Worm (Caenorhabditis elegans) whole organism, L4 larva: ENCODE data around the gene pak-2.

Source experiments
- F10B5.3 ChIP-seq: sonication (generic microtip); optimal IDR thresholded peaks from 2 replicates; lab custom pipeline; 2016; ENCODE audit warnings: mild to moderate bottlenecking, missing genetic modification characterization, missing compliant biosample characterization
- F37D6.2 ChIP-seq: sonication (generic microtip); optimal IDR thresholded peaks from 2 replicates; lab custom pipeline; 2016; ENCODE audit warnings: mild to moderate bottlenecking, missing genetic modification characterization, missing compliant biosample characterization
- T20F7.1 ChIP-seq: fragments of 200-800 bp; sonication (Bioruptor generic); optimal IDR thresholded peaks from 2 replicates; lab custom pipeline; 2018; ENCODE audit warnings: mild to moderate bottlenecking, missing genetic modification characterization, missing compliant biosample characterization
- T26A8.4 ChIP-seq: fragments of 200-800 bp; sonication (Bioruptor generic); IDR thresholded peaks from 2 replicates; pipeline ENCODE4 v1.3.6; 2022; ENCODE audit warnings: missing genetic modification characterization, missing compliant biosample characterization
- Y48G9A.11 ChIP-seq: fragments of 200-800 bp; sonication (Bioruptor generic); IDR thresholded peaks from 2 replicates; pipeline ENCODE4 v1.3.6; 2022; ENCODE audit warnings: missing genetic modification reagents, missing genetic modification characterization, missing compliant biosample characterization
- ZK337.2 ChIP-seq: fragments of 200-800 bp; sonication (Bioruptor generic); IDR thresholded peaks from 2 replicates; pipeline ENCODE4 v1.3.6; 2022; ENCODE audit warnings: missing genetic modification reagents, missing genetic modification characterization, missing compliant biosample characterization
- aly-2 ChIP-seq: sonication (generic microtip); optimal IDR thresholded peaks from 2 replicates; lab custom pipeline; 2018; ENCODE audit warnings: missing biosample characterization, missing genetic modification characterization
- ama-1 ChIP-seq: fragments of 150-350 bp; optimal IDR thresholded peaks from 2 replicates; lab custom pipeline; 2014; ENCODE audit warnings: inconsistent platforms, mixed read lengths
- ceh-44 ChIP-seq: fragments of 200-800 bp; sonication (Bioruptor generic); IDR thresholded peaks from 2 replicates; pipeline ENCODE4 v1.3.6; 2022; ENCODE audit warnings: missing genetic modification reagents, missing genetic modification characterization, missing compliant biosample characterization
- daf-16 ChIP-seq, 3 experiments: sonication (generic microtip); optimal IDR thresholded peaks; 2 replicates each; lab custom pipeline; 2016 to 2017; ENCODE audit warnings: missing genetic modification characterization in 3 of 3, missing genetic modification reagents in 3 of 3, mild to moderate bottlenecking in 2 of 3, missing compliant biosample characterization in 2 of 3, missing biosample characterization in 1 of 3, moderate library complexity in 1 of 3
- daf-19 ChIP-seq: fragments of 200-800 bp; sonication (Bioruptor generic); conservative IDR thresholded peaks from 2 replicates; pipeline ENCODE4 v1.3.6; 2022; ENCODE audit warnings: missing genetic modification characterization, missing compliant biosample characterization
- dmd-6 ChIP-seq: fragments of 200-800 bp; sonication (Bioruptor generic); IDR thresholded peaks from 2 replicates; pipeline ENCODE4 v1.3.6; 2022; ENCODE audit warnings: missing genetic modification reagents, missing genetic modification characterization, missing compliant biosample characterization
- dmd-9 ChIP-seq: fragments of 200-800 bp; sonication (Bioruptor generic); IDR thresholded peaks from 2 replicates; pipeline ENCODE4 v1.3.6; 2022; ENCODE audit warnings: missing genetic modification reagents, missing genetic modification characterization, missing compliant biosample characterization
- dpl-1 ChIP-seq: fragments of 150-350 bp; optimal IDR thresholded peaks from 2 replicates; lab custom pipeline; 2014; ENCODE audit warnings: missing biosample characterization, missing genetic modification reagents, missing genetic modification characterization
- duxl-1 ChIP-seq: sonication (generic microtip); optimal IDR thresholded peaks from 2 replicates; lab custom pipeline; 2016; ENCODE audit warnings: mild to moderate bottlenecking, missing genetic modification characterization, moderate library complexity, missing compliant biosample characterization; ENCODE audit not compliant: poor library complexity
- dve-1 ChIP-seq: sonication (generic microtip); optimal IDR thresholded peaks from 2 replicates; lab custom pipeline; 2017; ENCODE audit warnings: antibody characterized with exemption, mild to moderate bottlenecking, missing genetic modification characterization, missing compliant biosample characterization; ENCODE audit not compliant: insufficient read depth
- egl-43 ChIP-seq: fragments of 200-800 bp; sonication (Bioruptor generic); IDR thresholded peaks from 2 replicates; pipeline ENCODE4 v1.3.6; 2022; ENCODE audit warnings: missing genetic modification reagents, missing genetic modification characterization, missing compliant biosample characterization
- fkh-10 ChIP-seq: fragments of 150-350 bp; optimal IDR thresholded peaks from 2 replicates; lab custom pipeline; 2014; ENCODE audit warnings: missing biosample characterization, missing genetic modification reagents, missing genetic modification characterization
- hif-1 ChIP-seq, 2 experiments: sonication (generic microtip); optimal IDR thresholded peaks; 2 replicates each; lab custom pipeline; 2016 to 2017; ENCODE audit warnings: missing compliant biosample characterization in 2 of 2, missing genetic modification characterization in 2 of 2, missing genetic modification reagents in 2 of 2, missing genotype in 2 of 2, mild to moderate bottlenecking in 1 of 2
- hlh-11 ChIP-seq: fragments of 200-800 bp; sonication (Bioruptor generic); optimal IDR thresholded peaks from 2 replicates; lab custom pipeline; 2018; ENCODE audit warnings: mild to moderate bottlenecking, missing genetic modification characterization, missing compliant biosample characterization
- hlh-30 ChIP-seq: sonication (generic microtip); optimal IDR thresholded peaks from 2 replicates; lab custom pipeline; 2017; ENCODE audit warnings: antibody characterized with exemption, mild to moderate bottlenecking, missing genetic modification characterization, missing compliant biosample characterization; ENCODE audit not compliant: insufficient read depth
- hmg-1.1 ChIP-seq: fragments of 200-800 bp; sonication (Bioruptor generic); IDR thresholded peaks from 2 replicates; pipeline ENCODE4 v1.3.6; 2022; ENCODE audit warnings: missing genetic modification reagents, missing genetic modification characterization, missing compliant biosample characterization
- lin-13 ChIP-seq: fragments of 150-350 bp; optimal IDR thresholded peaks from 2 replicates; lab custom pipeline; 2014; ENCODE audit warnings: missing biosample characterization, missing genetic modification reagents, missing genetic modification characterization
- lin-29 ChIP-seq: fragments of 200-800 bp; sonication (Bioruptor generic); IDR thresholded peaks from 2 replicates; pipeline ENCODE4 v1.3.6; 2022; ENCODE audit warnings: missing genetic modification reagents, missing genetic modification characterization, missing compliant biosample characterization
- lin-38 ChIP-seq: fragments of 200-800 bp; sonication (Bioruptor generic); IDR thresholded peaks from 2 replicates; pipeline ENCODE4 v1.3.6; 2022; ENCODE audit warnings: missing genetic modification reagents, missing genetic modification characterization, missing compliant biosample characterization
- lsy-2 ChIP-seq, 2 experiments: fragments of 150-350 bp in 1 of 2; sonication (generic microtip) in 1 of 2; optimal IDR thresholded peaks; 2 replicates each; lab custom pipeline; 2014 to 2017; ENCODE audit warnings: missing biosample characterization in 2 of 2, missing genetic modification characterization in 2 of 2
- madf-9 ChIP-seq: fragments of 200-800 bp; sonication (Bioruptor generic); conservative IDR thresholded peaks from 2 replicates; pipeline ENCODE4 v1.3.6; 2022; ENCODE audit warnings: missing genetic modification reagents, missing genetic modification characterization, missing compliant biosample characterization
- mdl-1 ChIP-seq, 2 experiments: fragments of 150-350 bp in 1 of 2; sonication (generic microtip) in 1 of 2; optimal IDR thresholded peaks; 2 replicates each; lab custom pipeline; 2014 to 2017; ENCODE audit warnings: missing biosample characterization in 2 of 2, missing genetic modification characterization in 2 of 2
- mep-1 ChIP-seq: fragments of 150-350 bp; sonication (generic microtip); optimal IDR thresholded peaks from 3 replicates; lab custom pipeline; 2014; ENCODE audit warnings: missing biosample characterization, missing genetic modification characterization
- mes-2 ChIP-seq: sonication (generic microtip); optimal IDR thresholded peaks from 2 replicates; lab custom pipeline; 2016; ENCODE audit warnings: missing genotype, mild to moderate bottlenecking, missing genetic modification characterization, missing compliant biosample characterization; ENCODE audit not compliant: poor library complexity, severe bottlenecking
- mxl-3 ChIP-seq: fragments of 200-800 bp; sonication (Bioruptor generic); optimal IDR thresholded peaks from 2 replicates; lab custom pipeline; 2018; ENCODE audit warnings: mild to moderate bottlenecking, missing genetic modification characterization, missing compliant biosample characterization
- nhr-11 ChIP-seq: fragments of 150-350 bp; optimal IDR thresholded peaks from 2 replicates; lab custom pipeline; 2014; ENCODE audit warnings: missing biosample characterization, missing genetic modification characterization
- nhr-25 ChIP-seq: sonication (generic microtip); optimal IDR thresholded peaks from 2 replicates; lab custom pipeline; 2017; ENCODE audit warnings: missing genetic modification characterization, mild to moderate bottlenecking, missing compliant biosample characterization, antibody characterized with exemption, moderate library complexity, borderline replicate concordance; ENCODE audit not compliant: insufficient read depth
- nhr-28 ChIP-seq: fragments of 150-350 bp; optimal IDR thresholded peaks from 2 replicates; lab custom pipeline; 2014; ENCODE audit warnings: missing biosample characterization, missing genetic modification characterization
- nhr-41 ChIP-seq: fragments of 200-800 bp; sonication (Bioruptor generic); IDR thresholded peaks from 2 replicates; pipeline ENCODE4 v1.3.6; 2022; ENCODE audit warnings: missing genetic modification reagents, missing genetic modification characterization, missing compliant biosample characterization
- nhr-48 ChIP-seq: sonication (generic microtip); optimal IDR thresholded peaks from 2 replicates; lab custom pipeline; 2016; ENCODE audit warnings: mild to moderate bottlenecking, missing genetic modification characterization, missing compliant biosample characterization
- nhr-6 ChIP-seq: fragments of 150-350 bp; optimal IDR thresholded peaks from 2 replicates; lab custom pipeline; 2014; ENCODE audit warnings: missing biosample characterization, missing genetic modification characterization
- nhr-77 ChIP-seq: fragments of 150-350 bp; optimal IDR thresholded peaks from 2 replicates; lab custom pipeline; 2014; ENCODE audit warnings: missing biosample characterization, missing genetic modification characterization
- pha-4 ChIP-seq, 2 experiments: fragments of 150-350 bp in 1 of 2; fragments of 200-800 bp in 1 of 2; sonication (Bioruptor generic) in 1 of 2; IDR thresholded peaks in 1 of 2; optimal IDR thresholded peaks in 1 of 2; 2 replicates each; pipeline versions ENCODE4 v1.3.6 to Lab custom; 2014 to 2022; ENCODE audit warnings: missing genetic modification characterization in 2 of 2, missing genetic modification reagents in 2 of 2, missing biosample characterization in 1 of 2, missing compliant biosample characterization in 1 of 2
- pqm-1 ChIP-seq: sonication (generic microtip); optimal IDR thresholded peaks from 2 replicates; lab custom pipeline; 2017; ENCODE audit warnings: missing biosample characterization, missing genetic modification characterization
- rbr-2 ChIP-seq: sonication (generic microtip); optimal IDR thresholded peaks from 2 replicates; lab custom pipeline; 2016; ENCODE audit warnings: missing genotype, missing genetic modification characterization, missing compliant biosample characterization
- spr-1 ChIP-seq: sonication (generic microtip); optimal IDR thresholded peaks from 2 replicates; lab custom pipeline; 2016; ENCODE audit warnings: mild to moderate bottlenecking, missing genetic modification characterization, missing compliant biosample characterization
- unc-130 ChIP-seq: sonication (generic microtip); optimal IDR thresholded peaks from 2 replicates; lab custom pipeline; 2016; ENCODE audit warnings: missing genetic modification reagents, missing genetic modification characterization, missing compliant biosample characterization
- unc-62 ChIP-seq, 3 experiments: fragments of 150-350 bp in 1 of 3; sonication (generic microtip); optimal IDR thresholded peaks in 2 of 3; peaks in 1 of 3; 1 replicate in 1 of 3; 2 replicates in 2 of 3; lab custom pipeline; 2014 to 2017; ENCODE audit warnings: missing biosample characterization in 3 of 3, missing genetic modification characterization in 3 of 3, missing genetic modification reagents in 3 of 3, missing genotype in 1 of 3
- vab-7 ChIP-seq: fragments of 200-800 bp; sonication (Bioruptor generic); IDR thresholded peaks from 2 replicates; pipeline ENCODE4 v1.3.6; 2022; ENCODE audit warnings: missing genetic modification reagents, missing genetic modification characterization, missing compliant biosample characterization
- zfp-2 ChIP-seq: sonication (generic microtip); optimal IDR thresholded peaks from 2 replicates; lab custom pipeline; 2016; ENCODE audit warnings: mild to moderate bottlenecking, missing genetic modification characterization, missing compliant biosample characterization

The pak-2 gene

ce11 chrV:11039379-11039954 lies at the start of gene pak-2:
Gene pak-2 (minus strand): TSS chrV:11039429.
- no peak for TF ChIP-seq aly-2 (tag; lab: Kevin White, UChicago)
- peak; percentile 82 for TF ChIP-seq T20F7.1 (GFP tag; lab: Kevin White, UChicago)
- no peak for TF ChIP-seq lin-29 (GFP tag; lab: Robert Waterston, UW)
- TF ChIP-seq egl-43: no peak
- peak; percentile 62 for TF ChIP-seq nhr-25 (tag; lab: Kevin White, UChicago)
- TF ChIP-seq nhr-77 (tag; lab: Kevin White, UChicago): peak; percentile 83
- peak; percentile 67 for TF ChIP-seq nhr-28 (tag; lab: Kevin White, UChicago)
- TF ChIP-seq ZK337.2: peak; percentile 62; the same call in 1 of the 2 replicates
- peak; percentile 95 for TF ChIP-seq lin-38 (GFP tag; lab: Robert Waterston, UW)
- peak; percentile 65 for TF ChIP-seq dpl-1 (GFP tag; lab: Kevin White, UChicago)
- peak; percentile 57 for TF ChIP-seq hlh-30 (tag; lab: Kevin White, UChicago)
- TF ChIP-seq zfp-2: no peak
- TF ChIP-seq T26A8.4 (GFP tag; lab: Robert Waterston, UW): no peak
- peak; percentile 10 for TF ChIP-seq nhr-6 (tag; lab: Kevin White, UChicago)
- peak; percentile 68 for TF ChIP-seq rbr-2 (tag; lab: Kevin White, UChicago)
- peak in 1 of 2 experiments; percentile 52 for TF ChIP-seq unc-62 (GFP tag; optimal IDR thresholded peaks at IDR 0.05 in 1 of 2; lab: Kevin White, UChicago)
- no peak for TF ChIP-seq unc-62 (tag; optimal IDR thresholded peaks at IDR 0.05; lab: Kevin White, UChicago)
- no peak for TF ChIP-seq F10B5.3 (tag; lab: Kevin White, UChicago)
- peak; percentile 69 for TF ChIP-seq lin-13 (GFP tag; lab: Kevin White, UChicago)
- 0 out of 2 replicates have a peak, but pooled peaks have one; percentile 49 for TF ChIP-seq dmd-9
- no peak for TF ChIP-seq nhr-48 (tag; lab: Kevin White, UChicago)
- no peak for TF ChIP-seq madf-9
- TF ChIP-seq hif-1 (tag; optimal IDR thresholded peaks at IDR 0.05; lab: Kevin White, UChicago): peak in 1 of 2 experiments; percentile 93
- TF ChIP-seq unc-130 (GFP tag; lab: Kevin White, UChicago): peak; percentile 91
- TF ChIP-seq dve-1: peak; percentile 74
- peak; percentile 89 for TF ChIP-seq mes-2 (tag; lab: Kevin White, UChicago)
- peak; percentile 38 to 83 for TF ChIP-seq lsy-2 (tag; optimal IDR thresholded peaks at IDR 0.05; lab: Kevin White, UChicago)
- no peak for TF ChIP-seq nhr-41
- peak; percentile 72 for TF ChIP-seq hlh-11 (tag; lab: Kevin White, UChicago)
- peak; percentile 90 for TF ChIP-seq fkh-10 (GFP tag; lab: Kevin White, UChicago)
- no peak for TF ChIP-seq spr-1
- 0 out of 2 replicates have a peak, but pooled peaks have one; percentile 45 for TF ChIP-seq Y48G9A.11 (GFP tag; lab: Robert Waterston, UW)
- TF ChIP-seq F37D6.2 (tag; lab: Kevin White, UChicago): peak; percentile 46
- 0 out of 2 replicates have a peak, but pooled peaks have one; percentile 8 for TF ChIP-seq pha-4 (GFP tag; IDR thresholded peaks at IDR 0.05; lab: Robert Waterston, UW)
- TF ChIP-seq pha-4 (tag; optimal IDR thresholded peaks at IDR 0.05; lab: Kevin White, UChicago): no peak
- peak; percentile 35; the same call in 1 of the 2 replicates for TF ChIP-seq dmd-6
- peak; percentile 0 for TF ChIP-seq pqm-1
- TF ChIP-seq daf-16 (GFP tag; optimal IDR thresholded peaks at IDR 0.05; lab: Kevin White, UChicago): no peak
- peak; percentile 39 for TF ChIP-seq daf-16 (tag; optimal IDR thresholded peaks at IDR 0.05; lab: Kevin White, UChicago)
- 0 out of 2 replicates have a peak, but pooled peaks have one; percentile 11 for TF ChIP-seq ceh-44 (GFP tag; lab: Robert Waterston, UW)
- peak; percentile 90 for TF ChIP-seq mep-1
- 0 out of 2 replicates have a peak, but pooled peaks have one; percentile 44 for TF ChIP-seq daf-19 (GFP tag; lab: Robert Waterston, UW)
- TF ChIP-seq ama-1 (lab: Kevin White, UChicago): no peak
- peak; percentile 81 for TF ChIP-seq mxl-3 (GFP tag; lab: Kevin White, UChicago)
- peak; percentile 71 for TF ChIP-seq nhr-11 (tag; lab: Kevin White, UChicago)
- TF ChIP-seq mdl-1 (tag; optimal IDR thresholded peaks at IDR 0.05; lab: Kevin White, UChicago): peak in 1 of 2 experiments; percentile 58
- TF ChIP-seq duxl-1 (tag; lab: Kevin White, UChicago): peak; percentile 28
- peak; percentile 67 for TF ChIP-seq vab-7 (GFP tag; lab: Robert Waterston, UW)
- TF ChIP-seq hmg-1.1 (GFP tag; lab: Robert Waterston, UW): peak; percentile 63
